Fruit fly (Drosophila melanogaster) whole organism, pupa: ENCODE results near the gene CG31789.

Source experiments
- CG32121 ChIP-seq: fragments of 200-800 bp; sonication (Bioruptor generic); IDR thresholded peaks from 2 replicates; pipeline ENCODE4 v1.3.6; 2022; ENCODE audit warnings: missing biosample characterization, missing genetic modification characterization
- Ets98B ChIP-seq: fragments of 200-800 bp; sonication (Bioruptor generic); IDR thresholded peaks from 2 replicates; pipeline ENCODE4 v1.3.6; 2022; ENCODE audit warnings: missing biosample characterization, missing genetic modification characterization

DNA sequence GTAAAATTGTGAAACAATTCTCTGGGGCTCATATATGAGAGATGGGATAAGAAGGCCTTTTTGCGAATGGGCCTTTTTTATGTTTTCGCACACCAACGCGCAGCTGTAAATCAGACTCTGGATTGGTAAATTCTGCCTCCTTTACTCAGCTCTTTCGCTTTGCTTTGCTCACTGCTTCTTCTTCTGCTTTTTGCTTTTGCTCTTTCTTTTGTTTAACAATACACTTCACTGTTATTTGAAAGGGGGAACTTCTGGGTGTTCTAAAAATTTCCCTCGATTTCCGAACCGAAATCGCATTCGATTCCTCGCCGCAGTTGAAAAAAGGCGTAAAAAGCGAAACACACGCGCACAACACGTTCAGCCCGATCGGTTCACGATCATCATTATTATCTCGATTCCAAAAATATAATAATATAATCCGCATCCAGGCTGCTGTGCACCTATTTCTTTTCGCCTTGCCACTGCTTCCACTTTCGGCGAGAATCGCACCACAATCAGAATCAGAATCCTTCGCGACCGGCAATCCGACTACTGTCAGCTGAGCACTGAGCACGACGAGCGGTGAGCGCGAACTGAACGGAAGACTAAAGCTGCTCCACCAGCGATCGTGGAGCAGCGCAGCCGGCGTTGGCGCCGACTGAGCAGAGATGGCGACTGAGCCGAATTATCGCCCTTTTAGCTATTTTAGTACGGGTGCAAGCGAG is 33.9 kb upstream of the CG31789 start:
- TF ChIP-seq Ets98B (GFP tag; lab: Robert Waterston, UW), result peak; percentile 33; the same call in 1 of the 2 replicates
- TF ChIP-seq CG32121 (GFP tag; lab: Robert Waterston, UW), result peak; percentile 58; the same call in 1 of the 2 replicates
